Worm (Caenorhabditis elegans) whole organism, L4 larva: ENCODE measurements around the gene K04G11.1.
A peak's percentile ranks its signal among the peaks of the same experiment; 100 is the strongest.

Experiments
- F37D6.2 ChIP-seq: sonication (generic microtip); optimal IDR thresholded peaks from 2 replicates; lab custom pipeline; 2016; ENCODE audit warnings: mild to moderate bottlenecking, missing genetic modification characterization, missing compliant biosample characterization
- aha-1 ChIP-seq: fragments of 150-350 bp; peaks from one replicate; lab custom pipeline; 2014; ENCODE audit warnings: missing biosample characterization, missing genetic modification characterization
- ceh-44 ChIP-seq: fragments of 200-800 bp; sonication (Bioruptor generic); IDR thresholded peaks from 2 replicates; pipeline ENCODE4 v1.3.6; 2022; ENCODE audit warnings: missing genetic modification reagents, missing genetic modification characterization, missing compliant biosample characterization
- ceh-62 ChIP-seq: sonication (generic microtip); optimal IDR thresholded peaks from 2 replicates; lab custom pipeline; 2017; ENCODE audit warnings: missing biosample characterization, missing genetic modification characterization
- ceh-82 ChIP-seq: sonication (generic microtip); optimal IDR thresholded peaks from 2 replicates; lab custom pipeline; 2017; ENCODE audit warnings: missing biosample characterization, missing genetic modification characterization
- ces-1 ChIP-seq: fragments of 150-350 bp; sonication (generic microtip); optimal IDR thresholded peaks from 4 replicates; lab custom pipeline; 2014; ENCODE audit warnings: missing biosample characterization, missing genetic modification reagents, missing genetic modification characterization
- cey-2 ChIP-seq: sonication (generic microtip); optimal IDR thresholded peaks from 3 replicates; lab custom pipeline; 2017; ENCODE audit warnings: missing genetic modification characterization, mild to moderate bottlenecking, missing compliant biosample characterization, antibody characterized with exemption, borderline replicate concordance; ENCODE audit not compliant: insufficient read depth
- ctbp-1 ChIP-seq: fragments of 200-800 bp; sonication (Bioruptor generic); IDR thresholded peaks from 2 replicates; pipeline ENCODE4 v1.3.6; 2022; ENCODE audit warnings: missing genetic modification reagents, missing genetic modification characterization, missing compliant biosample characterization
- daf-16 ChIP-seq, 3 experiments: sonication (generic microtip); optimal IDR thresholded peaks; 2 replicates each; lab custom pipeline; 2016 to 2017; ENCODE audit warnings: missing genetic modification characterization in 3 of 3, missing genetic modification reagents in 3 of 3, mild to moderate bottlenecking in 2 of 3, missing compliant biosample characterization in 2 of 3, missing biosample characterization in 1 of 3, moderate library complexity in 1 of 3
- daf-19 ChIP-seq: fragments of 200-800 bp; sonication (Bioruptor generic); conservative IDR thresholded peaks from 2 replicates; pipeline ENCODE4 v1.3.6; 2022; ENCODE audit warnings: missing genetic modification characterization, missing compliant biosample characterization
- dmd-6 ChIP-seq: fragments of 200-800 bp; sonication (Bioruptor generic); IDR thresholded peaks from 2 replicates; pipeline ENCODE4 v1.3.6; 2022; ENCODE audit warnings: missing genetic modification reagents, missing genetic modification characterization, missing compliant biosample characterization
- dmd-8 ChIP-seq: fragments of 200-800 bp; sonication (Bioruptor generic); IDR thresholded peaks from 2 replicates; pipeline ENCODE4 v1.3.6; 2022; ENCODE audit warnings: missing genetic modification characterization, missing compliant biosample characterization
- dpl-1 ChIP-seq: fragments of 150-350 bp; optimal IDR thresholded peaks from 2 replicates; lab custom pipeline; 2014; ENCODE audit warnings: missing biosample characterization, missing genetic modification reagents, missing genetic modification characterization
- fkh-10 ChIP-seq: fragments of 150-350 bp; optimal IDR thresholded peaks from 2 replicates; lab custom pipeline; 2014; ENCODE audit warnings: missing biosample characterization, missing genetic modification reagents, missing genetic modification characterization
- fos-1 ChIP-seq: fragments of 150-350 bp; optimal IDR thresholded peaks from 2 replicates; lab custom pipeline; 2014; ENCODE audit warnings: missing biosample characterization, missing genetic modification characterization
- hlh-30 ChIP-seq: sonication (generic microtip); optimal IDR thresholded peaks from 2 replicates; lab custom pipeline; 2017; ENCODE audit warnings: antibody characterized with exemption, mild to moderate bottlenecking, missing genetic modification characterization, missing compliant biosample characterization; ENCODE audit not compliant: insufficient read depth
- hmg-1.1 ChIP-seq: fragments of 200-800 bp; sonication (Bioruptor generic); IDR thresholded peaks from 2 replicates; pipeline ENCODE4 v1.3.6; 2022; ENCODE audit warnings: missing genetic modification reagents, missing genetic modification characterization, missing compliant biosample characterization
- lin-13 ChIP-seq: fragments of 150-350 bp; optimal IDR thresholded peaks from 2 replicates; lab custom pipeline; 2014; ENCODE audit warnings: missing biosample characterization, missing genetic modification reagents, missing genetic modification characterization
- lin-39 ChIP-seq: fragments of 150-350 bp; optimal IDR thresholded peaks from 2 replicates; lab custom pipeline; 2014; ENCODE audit warnings: missing biosample characterization, missing genetic modification reagents, missing genetic modification characterization
- lsy-2 ChIP-seq, 2 experiments: fragments of 150-350 bp in 1 of 2; sonication (generic microtip) in 1 of 2; optimal IDR thresholded peaks; 2 replicates each; lab custom pipeline; 2014 to 2017; ENCODE audit warnings: missing biosample characterization in 2 of 2, missing genetic modification characterization in 2 of 2
- madf-5 ChIP-seq, 2 experiments: fragments of 200-800 bp; sonication (Bioruptor generic); IDR thresholded peaks; 2 replicates each; pipeline ENCODE4 v1.3.6; 2022; ENCODE audit warnings: missing compliant biosample characterization in 2 of 2, missing genetic modification characterization in 2 of 2
- mep-1 ChIP-seq: fragments of 150-350 bp; sonication (generic microtip); optimal IDR thresholded peaks from 3 replicates; lab custom pipeline; 2014; ENCODE audit warnings: missing biosample characterization, missing genetic modification characterization
- nhr-10 ChIP-seq: fragments of 150-350 bp; optimal IDR thresholded peaks from 2 replicates; lab custom pipeline; 2014; ENCODE audit warnings: missing biosample characterization, missing genetic modification characterization
- nhr-111 ChIP-seq: fragments of 200-800 bp; sonication (Bioruptor generic); optimal IDR thresholded peaks from 2 replicates; lab custom pipeline; 2018; ENCODE audit warnings: mild to moderate bottlenecking, missing genetic modification characterization, missing compliant biosample characterization
- nhr-28 ChIP-seq: fragments of 150-350 bp; optimal IDR thresholded peaks from 2 replicates; lab custom pipeline; 2014; ENCODE audit warnings: missing biosample characterization, missing genetic modification characterization
- nhr-42 ChIP-seq: fragments of 200-800 bp; sonication (Bioruptor generic); IDR thresholded peaks from 2 replicates; pipeline ENCODE4 v1.3.6; 2022; ENCODE audit warnings: missing genetic modification characterization, missing compliant biosample characterization
- nhr-48 ChIP-seq: sonication (generic microtip); optimal IDR thresholded peaks from 2 replicates; lab custom pipeline; 2016; ENCODE audit warnings: mild to moderate bottlenecking, missing genetic modification characterization, missing compliant biosample characterization
- nhr-77 ChIP-seq: fragments of 150-350 bp; optimal IDR thresholded peaks from 2 replicates; lab custom pipeline; 2014; ENCODE audit warnings: missing biosample characterization, missing genetic modification characterization
- saeg-2 ChIP-seq: fragments of 200-800 bp; sonication (Bioruptor generic); IDR thresholded peaks from 2 replicates; pipeline ENCODE4 v1.3.6; 2022; ENCODE audit warnings: missing genetic modification reagents, missing genetic modification characterization, missing compliant biosample characterization
- sdz-12 ChIP-seq: fragments of 200-800 bp; sonication (Bioruptor generic); optimal IDR thresholded peaks from 2 replicates; lab custom pipeline; 2018; ENCODE audit warnings: mild to moderate bottlenecking, missing genetic modification characterization, missing compliant biosample characterization
- set-16 ChIP-seq: fragments of 200-800 bp; sonication (Bioruptor generic); IDR thresholded peaks from 2 replicates; pipeline ENCODE4 v1.3.6; 2022; ENCODE audit warnings: missing genetic modification reagents, missing genetic modification characterization, missing compliant biosample characterization
- snpc-1.2 ChIP-seq: fragments of 200-800 bp; sonication (Bioruptor generic); IDR thresholded peaks from 2 replicates; pipeline ENCODE4 v1.3.6; 2022; ENCODE audit warnings: missing genetic modification reagents, missing genetic modification characterization, missing compliant biosample characterization
- spr-1 ChIP-seq: sonication (generic microtip); optimal IDR thresholded peaks from 2 replicates; lab custom pipeline; 2016; ENCODE audit warnings: mild to moderate bottlenecking, missing genetic modification characterization, missing compliant biosample characterization
- spr-3 ChIP-seq: fragments of 200-800 bp; sonication (Bioruptor generic); optimal IDR thresholded peaks from 2 replicates; lab custom pipeline; 2018; ENCODE audit warnings: mild to moderate bottlenecking, missing genetic modification characterization, missing compliant biosample characterization
- tra-1 ChIP-seq: fragments of 200-800 bp; sonication (Bioruptor generic); IDR thresholded peaks from 2 replicates; pipeline ENCODE4 v1.3.6; 2022; ENCODE audit warnings: missing genetic modification reagents, missing genetic modification characterization, missing compliant biosample characterization
- unc-39 ChIP-seq: sonication (generic microtip); optimal IDR thresholded peaks from 2 replicates; lab custom pipeline; 2017; ENCODE audit warnings: missing biosample characterization, missing genetic modification characterization
- unc-62 ChIP-seq, 3 experiments: fragments of 150-350 bp in 1 of 3; sonication (generic microtip); optimal IDR thresholded peaks in 2 of 3; peaks in 1 of 3; 1 replicate in 1 of 3; 2 replicates in 2 of 3; lab custom pipeline; 2014 to 2017; ENCODE audit warnings: missing biosample characterization in 3 of 3, missing genetic modification characterization in 3 of 3, missing genetic modification reagents in 3 of 3, missing genotype in 1 of 3
- zag-1 ChIP-seq: fragments of 150-350 bp; optimal IDR thresholded peaks from 2 replicates; lab custom pipeline; 2014; ENCODE audit warnings: missing biosample characterization, missing genetic modification characterization
- zfp-3 ChIP-seq: fragments of 200-800 bp; sonication (Bioruptor generic); conservative IDR thresholded peaks from 2 replicates; pipeline ENCODE4 v1.3.6; 2022; ENCODE audit warnings: missing genetic modification reagents, missing genetic modification characterization, missing compliant biosample characterization
- zip-11 ChIP-seq: fragments of 200-800 bp; sonication (Bioruptor generic); IDR thresholded peaks from 2 replicates; pipeline ENCODE4 v1.3.6; 2022; ENCODE audit warnings: missing genetic modification characterization, missing compliant biosample characterization

K04G11.1 gene

ce11 chrX:14349690-14350168, 14.4 kb downstream of the K04G11.1 start, which contains the start of gene wdr-5.2 (continued):
- TF ChIP-seq zip-11 (GFP tag; lab: Robert Waterston, UW) (no peak), aha-1 (tag; lab: Kevin White, UChicago) (peak; percentile 8), lin-13 (GFP tag; lab: Kevin White, UChicago) (no peak), zag-1 (tag; lab: Kevin White, UChicago) (no peak)
- TF ChIP-seq, all 104 proteins: peak for 4

DNA sequence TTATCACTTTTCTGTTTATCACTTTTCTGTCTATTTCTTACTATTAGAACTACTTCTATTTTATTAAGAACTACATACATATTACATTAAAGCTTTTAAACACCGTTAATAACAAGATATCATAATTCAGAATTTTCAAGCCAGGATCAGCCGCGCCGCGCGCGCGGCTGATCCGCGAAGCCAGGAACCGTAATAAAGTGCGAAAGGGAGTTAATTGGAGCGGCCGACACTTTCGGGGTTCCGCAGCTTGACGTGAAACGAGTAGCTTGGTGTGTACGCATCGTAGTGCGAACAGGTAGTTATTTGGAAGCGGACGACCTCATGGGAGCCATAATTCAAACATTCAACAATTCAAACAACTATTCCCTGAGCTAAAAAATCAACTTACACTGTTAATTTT, 19.7 kb downstream of the K04G11.1 start:
- no peak for TF ChIP-seq nhr-10 (tag; lab: Kevin White, UChicago)
- no peak for TF ChIP-seq saeg-2
- no peak for TF ChIP-seq tra-1
- no peak for TF ChIP-seq ceh-82 (tag; lab: Kevin White, UChicago)
- TF ChIP-seq madf-5 (GFP tag; IDR thresholded peaks at IDR 0.05; lab: Robert Waterston, UW): no peak
- TF ChIP-seq nhr-111 (GFP tag; lab: Kevin White, UChicago): no peak
- no peak for TF ChIP-seq hmg-1.1 (GFP tag; lab: Robert Waterston, UW)
- no peak for TF ChIP-seq fos-1 (tag; lab: Kevin White, UChicago)
- TF ChIP-seq lsy-2 (tag; optimal IDR thresholded peaks at IDR 0.05; lab: Kevin White, UChicago): no peak
- TF ChIP-seq spr-1 (tag; lab: Kevin White, UChicago): no peak
- no peak for TF ChIP-seq daf-16 (GFP tag; optimal IDR thresholded peaks at IDR 0.05; lab: Kevin White, UChicago)
- no peak for TF ChIP-seq daf-16 (tag; optimal IDR thresholded peaks at IDR 0.05; lab: Kevin White, UChicago)
- no peak for TF ChIP-seq cey-2 (tag; lab: Kevin White, UChicago)
- no peak for TF ChIP-seq nhr-28
- TF ChIP-seq F37D6.2 (tag; lab: Kevin White, UChicago): no peak
- TF ChIP-seq spr-3: no peak
- no peak for TF ChIP-seq snpc-1.2
- TF ChIP-seq ceh-62 (tag; lab: Kevin White, UChicago): no peak
- TF ChIP-seq zfp-3 (GFP tag; lab: Robert Waterston, UW): no peak
- no peak for TF ChIP-seq nhr-77 (tag; lab: Kevin White, UChicago)
- TF ChIP-seq dmd-8 (GFP tag; lab: Robert Waterston, UW): no peak

DNA sequence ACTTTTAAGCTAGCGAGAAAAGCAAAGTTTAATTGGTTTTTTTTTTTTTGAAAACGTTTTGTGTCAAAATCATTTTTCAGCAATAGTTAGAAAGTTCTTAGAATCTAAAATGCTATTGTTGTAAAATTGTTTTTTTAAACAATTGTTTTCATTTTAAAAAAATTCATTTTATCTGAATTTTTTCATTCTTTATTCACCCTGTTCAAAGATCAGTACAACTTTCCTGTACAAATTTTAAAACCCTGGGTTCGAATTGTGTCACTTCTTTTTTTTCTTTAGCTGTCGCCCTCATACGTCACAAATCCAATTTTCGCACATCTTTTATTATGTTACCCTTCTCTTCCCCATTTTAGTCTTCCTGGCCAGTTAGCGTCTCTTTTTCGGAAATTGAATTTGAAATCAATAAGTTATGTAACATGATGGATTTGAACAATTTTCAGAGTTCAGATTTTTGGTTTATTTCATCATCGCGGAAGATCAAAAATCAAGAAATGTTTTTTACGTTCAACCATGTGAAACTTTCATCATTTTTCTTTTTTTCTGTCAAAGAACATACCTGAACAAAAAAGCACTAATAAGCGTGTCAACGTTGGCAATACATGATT, 21.5 kb downstream of the K04G11.1 start:
- TF ChIP-seq lin-39 (tag; lab: Kevin White, UChicago): no peak
- TF ChIP-seq aha-1 (tag; lab: Kevin White, UChicago): peak; percentile 96
- TF ChIP-seq ceh-44 (GFP tag; lab: Robert Waterston, UW): no peak
- no peak for TF ChIP-seq sdz-12
- TF ChIP-seq dpl-1: no peak
- TF ChIP-seq daf-19 (GFP tag; lab: Robert Waterston, UW): no peak
- TF ChIP-seq snpc-1.2: no peak
- TF ChIP-seq zfp-3 (GFP tag; lab: Robert Waterston, UW): no peak
- TF ChIP-seq ctbp-1: peak; percentile 83
- TF ChIP-seq nhr-42 (GFP tag; lab: Robert Waterston, UW): no peak
- peak; percentile 98 for TF ChIP-seq fkh-10 (GFP tag; lab: Kevin White, UChicago)
- TF ChIP-seq F37D6.2 (tag; lab: Kevin White, UChicago): peak; percentile 4
- peak; percentile 15; the same call in 1 of the 2 replicates for TF ChIP-seq dmd-6 (GFP tag; lab: Robert Waterston, UW)
- peak; percentile 26 for TF ChIP-seq mep-1
- TF ChIP-seq zag-1 (tag; lab: Kevin White, UChicago): no peak
- peak; percentile 97 for TF ChIP-seq ces-1 (GFP tag; lab: Kevin White, UChicago)
- peak in 1 of 2 experiments; percentile 55 for TF ChIP-seq lsy-2 (tag; optimal IDR thresholded peaks at IDR 0.05; lab: Kevin White, UChicago)

- TF ChIP-seq unc-62 (GFP tag; optimal IDR thresholded peaks at IDR 0.05 in 1 of 2; lab: Kevin White, UChicago) (peak in 1 of 2 experiments; percentile 96), unc-62 (tag; optimal IDR thresholded peaks at IDR 0.05; lab: Kevin White, UChicago) (no peak), unc-39 (tag; lab: Kevin White, UChicago) (no peak), nhr-48 (no peak), hmg-1.1 (GFP tag; lab: Robert Waterston, UW) (no peak), hlh-30 (tag; lab: Kevin White, UChicago) (peak; percentile 38), set-16 (peak; percentile 17; the same call in 1 of the 2 replicates)
Measured at ce11 chrX:14359571-14359970, 24.3 kb downstream of the K04G11.1 start.
